Worm (Caenorhabditis elegans) whole organism, midembryonic: ENCODE measurements around the gene dgn-2.

Source experiments
- flt-1 ChIP-seq: fragments of 200-800 bp; sonication (Bioruptor generic); IDR thresholded peaks from 2 replicates; pipeline ENCODE4 v1.3.6; 2022; ENCODE audit warnings: missing genetic modification characterization, missing compliant biosample characterization
- med-1 ChIP-seq: sonication (generic microtip); optimal IDR thresholded peaks from 2 replicates; lab custom pipeline; 2017; ENCODE audit warnings: missing genetic modification characterization, mild to moderate bottlenecking, missing compliant biosample characterization, antibody characterized with exemption, missing genetic modification reagents; ENCODE audit not compliant: insufficient read depth
- tab-1 ChIP-seq: fragments of 200-800 bp; sonication (Bioruptor generic); IDR thresholded peaks from 2 replicates; pipeline ENCODE4 v1.3.6; 2022; ENCODE audit warnings: missing genetic modification characterization, missing compliant biosample characterization
- ztf-23 ChIP-seq: fragments of 200-800 bp; sonication (Bioruptor generic); IDR thresholded peaks from 2 replicates; pipeline ENCODE4 v1.3.6; 2022; ENCODE audit warnings: missing genetic modification reagents, missing genetic modification characterization, missing compliant biosample characterization
- ztf-29 ChIP-seq: fragments of 200-800 bp; sonication (Bioruptor generic); IDR thresholded peaks from 2 replicates; pipeline ENCODE4 v1.3.6; 2022; ENCODE audit warnings: missing genetic modification reagents, missing genetic modification characterization, missing compliant biosample characterization

ce11 chrX:1416776-1417354 lies 49.5 kb upstream of the dgn-2 start, which contains the start of the genes F19G12.4 and F19G12.8:
- no peak for TF ChIP-seq ztf-29 (GFP tag; lab: Robert Waterston, UW)
- TF ChIP-seq tab-1 (GFP tag; lab: Robert Waterston, UW): no peak
- no peak for TF ChIP-seq med-1 (GFP tag; lab: Kevin White, UChicago)
- no peak for TF ChIP-seq ztf-23 (GFP tag; lab: Robert Waterston, UW)
- no peak for TF ChIP-seq flt-1
